Worm (Caenorhabditis elegans) whole organism, L2 larva: Measurements from ENCODE around the gene Y116A8C.38.

Source experiments
- C34F6.9 ChIP-seq: fragments of 150-350 bp; optimal IDR thresholded peaks from 2 replicates; lab custom pipeline; 2014; ENCODE audit warnings: missing biosample characterization, missing genetic modification characterization
- F13H6.1 ChIP-seq: sonication (generic microtip); optimal IDR thresholded peaks from 2 replicates; lab custom pipeline; 2016; ENCODE audit warnings: missing genetic modification characterization, missing compliant biosample characterization
- R02D3.7 ChIP-seq: fragments of 150-350 bp; optimal IDR thresholded peaks from 2 replicates; lab custom pipeline; 2014; ENCODE audit warnings: missing biosample characterization, missing genetic modification characterization
- Y55F3AM.14 ChIP-seq: fragments of 200-800 bp; sonication (Bioruptor generic); optimal IDR thresholded peaks from 2 replicates; lab custom pipeline; 2018; ENCODE audit warnings: mild to moderate bottlenecking, missing genetic modification characterization, missing compliant biosample characterization
- ZK546.5 ChIP-seq: sonication (generic microtip); optimal IDR thresholded peaks from 2 replicates; lab custom pipeline; 2017; ENCODE audit warnings: missing biosample characterization, missing genetic modification characterization
- alr-1 ChIP-seq: fragments of 150-350 bp; optimal IDR thresholded peaks from 2 replicates; lab custom pipeline; 2014; ENCODE audit warnings: missing biosample characterization, missing genetic modification characterization
- aly-2 ChIP-seq: fragments of 150-350 bp; optimal IDR thresholded peaks from 2 replicates; lab custom pipeline; 2014; ENCODE audit warnings: missing biosample characterization, missing genetic modification characterization
- ama-1 ChIP-seq: fragments of 150-350 bp; optimal IDR thresholded peaks from 2 replicates; lab custom pipeline; 2018; ENCODE audit warnings: inconsistent platforms
- blmp-1 ChIP-seq: sonication (generic microtip); optimal IDR thresholded peaks from 2 replicates; lab custom pipeline; 2017; ENCODE audit warnings: missing genetic modification characterization, mild to moderate bottlenecking, missing compliant biosample characterization, antibody characterized with exemption, moderate library complexity; ENCODE audit not compliant: insufficient read depth
- ceh-16 ChIP-seq: fragments of 150-350 bp; optimal IDR thresholded peaks from 2 replicates; lab custom pipeline; 2014; ENCODE audit warnings: missing biosample characterization, missing genetic modification characterization
- ceh-82 ChIP-seq: fragments of 150-350 bp; optimal IDR thresholded peaks from 2 replicates; lab custom pipeline; 2014; ENCODE audit warnings: missing biosample characterization, missing genetic modification characterization
- crh-2 ChIP-seq: sonication (generic microtip); optimal IDR thresholded peaks from 2 replicates; lab custom pipeline; 2017; ENCODE audit warnings: missing biosample characterization, missing genetic modification characterization
- dmd-4 ChIP-seq: sonication (generic microtip); optimal IDR thresholded peaks from 2 replicates; lab custom pipeline; 2017; ENCODE audit warnings: missing biosample characterization, missing genetic modification characterization
- elt-3 ChIP-seq: sonication (generic microtip); optimal IDR thresholded peaks from 2 replicates; lab custom pipeline; 2017; ENCODE audit warnings: missing biosample characterization, missing genetic modification characterization
- fos-1 ChIP-seq: fragments of 150-350 bp; optimal IDR thresholded peaks from 2 replicates; lab custom pipeline; 2014; ENCODE audit warnings: missing biosample characterization, missing genetic modification characterization
- gmeb-1 ChIP-seq: fragments of 150-350 bp; optimal IDR thresholded peaks from 2 replicates; lab custom pipeline; 2014; ENCODE audit warnings: missing biosample characterization, missing genetic modification characterization
- lin-39 ChIP-seq: fragments of 150-350 bp; optimal IDR thresholded peaks from 2 replicates; lab custom pipeline; 2014; ENCODE audit warnings: missing biosample characterization, missing genetic modification reagents, missing genetic modification characterization
- lsy-2 ChIP-seq, 2 experiments: fragments of 150-350 bp in 1 of 2; sonication (generic microtip) in 1 of 2; optimal IDR thresholded peaks; 2 replicates each; lab custom pipeline; 2014 to 2017; ENCODE audit warnings: missing biosample characterization in 2 of 2, missing genetic modification characterization in 2 of 2
- mab-5 ChIP-seq: fragments of 150-350 bp; optimal IDR thresholded peaks from 2 replicates; lab custom pipeline; 2014; ENCODE audit warnings: missing biosample characterization, missing genetic modification characterization
- mbf-1 ChIP-seq: sonication (generic microtip); optimal IDR thresholded peaks from 2 replicates; lab custom pipeline; 2017; ENCODE audit warnings: missing biosample characterization, missing genetic modification characterization
- mdl-1 ChIP-seq, 2 experiments: fragments of 150-350 bp in 1 of 2; sonication (generic microtip) in 1 of 2; optimal IDR thresholded peaks; 2 replicates each; lab custom pipeline; 2017; ENCODE audit warnings: missing biosample characterization in 2 of 2, missing genetic modification characterization in 2 of 2
- nhr-10 ChIP-seq: sonication (generic microtip); optimal IDR thresholded peaks from 2 replicates; lab custom pipeline; 2017; ENCODE audit warnings: missing biosample characterization, missing genetic modification characterization
- nhr-11 ChIP-seq: fragments of 150-350 bp; optimal IDR thresholded peaks from 2 replicates; lab custom pipeline; 2014; ENCODE audit warnings: missing biosample characterization, missing genetic modification characterization
- nhr-21 ChIP-seq: fragments of 150-350 bp; optimal IDR thresholded peaks from 2 replicates; lab custom pipeline; 2014; ENCODE audit warnings: missing biosample characterization, missing genetic modification characterization
- nhr-23 ChIP-seq: fragments of 150-350 bp; optimal IDR thresholded peaks from 2 replicates; lab custom pipeline; 2014; ENCODE audit warnings: missing biosample characterization, missing genetic modification reagents, missing genetic modification characterization
- nhr-237 ChIP-seq: fragments of 150-350 bp; optimal IDR thresholded peaks from 2 replicates; lab custom pipeline; 2014; ENCODE audit warnings: missing biosample characterization, missing genetic modification characterization
- nhr-6 ChIP-seq: fragments of 150-350 bp; optimal IDR thresholded peaks from 2 replicates; lab custom pipeline; 2014; ENCODE audit warnings: missing biosample characterization, missing genetic modification characterization
- nhr-77 ChIP-seq: fragments of 150-350 bp; optimal IDR thresholded peaks from 2 replicates; lab custom pipeline; 2014; ENCODE audit warnings: missing biosample characterization, missing genetic modification characterization
- peb-1 ChIP-seq: fragments of 150-350 bp; optimal IDR thresholded peaks from 2 replicates; lab custom pipeline; 2014; ENCODE audit warnings: missing biosample characterization, missing genetic modification characterization
- sem-4 ChIP-seq: fragments of 150-350 bp; optimal IDR thresholded peaks from 2 replicates; lab custom pipeline; 2014; ENCODE audit warnings: missing biosample characterization, missing genetic modification reagents, missing genetic modification characterization
- sma-3 ChIP-seq: sonication (generic microtip); optimal IDR thresholded peaks from 2 replicates; lab custom pipeline; 2016; ENCODE audit warnings: missing genetic modification reagents, missing genetic modification characterization, missing compliant biosample characterization
- sma-9 ChIP-seq, 2 experiments: fragments of 150-350 bp in 1 of 2; sonication (generic microtip) in 1 of 2; optimal IDR thresholded peaks; 2 replicates each; lab custom pipeline; 2014 to 2016; ENCODE audit warnings: missing genetic modification characterization in 2 of 2, mild to moderate bottlenecking in 1 of 2, missing biosample characterization in 1 of 2, missing compliant biosample characterization in 1 of 2, missing genetic modification reagents in 1 of 2, moderate library complexity in 1 of 2
- snpc-4 ChIP-seq: fragments of 150-350 bp; optimal IDR thresholded peaks from 2 replicates; lab custom pipeline; 2014; ENCODE audit warnings: missing biosample characterization, missing genetic modification characterization
- unc-39 ChIP-seq: fragments of 150-350 bp; optimal IDR thresholded peaks from 2 replicates; lab custom pipeline; 2014; ENCODE audit warnings: missing biosample characterization, missing genetic modification characterization
- ztf-1 ChIP-seq: fragments of 200-800 bp; sonication (Bioruptor generic); conservative IDR thresholded peaks from 2 replicates; pipeline ENCODE4 v1.3.6; 2022; ENCODE audit warnings: missing genetic modification characterization, missing compliant biosample characterization
- ztf-11 ChIP-seq: sonication (generic microtip); optimal IDR thresholded peaks from 2 replicates; lab custom pipeline; 2017; ENCODE audit warnings: missing biosample characterization, missing genetic modification characterization

The Y116A8C.38 gene

DNA sequence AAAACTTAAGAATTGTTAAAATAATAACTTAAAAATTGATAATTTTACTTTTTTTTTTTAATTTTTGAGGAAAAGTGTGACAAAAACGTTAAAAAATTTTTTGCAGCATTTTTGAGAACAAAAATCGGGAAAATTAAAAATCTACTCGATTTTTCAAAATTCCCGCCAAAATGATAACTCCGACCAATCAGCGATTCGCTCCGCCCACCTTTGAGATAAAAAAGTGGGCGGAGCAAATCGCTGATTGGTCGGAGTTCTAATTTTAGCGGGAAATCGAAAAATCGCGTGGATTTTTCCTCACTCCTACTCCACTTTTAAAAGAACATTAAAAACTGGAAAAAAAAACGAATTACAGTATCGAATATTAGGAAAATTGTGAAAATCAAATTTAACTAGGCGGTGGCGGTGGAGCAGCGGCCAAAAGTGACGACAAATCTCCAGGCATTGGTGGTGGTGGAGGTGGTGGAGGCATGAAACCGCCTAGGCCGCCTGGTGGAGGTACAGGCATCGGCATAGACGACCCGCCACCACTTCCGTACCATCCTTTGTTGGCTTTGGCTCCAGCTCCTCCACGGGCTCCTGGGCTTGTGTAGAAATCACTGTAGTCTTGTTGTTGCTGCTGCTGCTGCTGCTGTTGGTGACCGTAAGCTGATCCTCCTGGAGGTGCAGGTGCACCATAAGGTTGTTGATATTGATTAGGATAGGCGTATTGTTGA is 27.0 kb upstream of the Y116A8C.38 start:
- TF ChIP-seq ZK546.5 (tag; lab: Kevin White, UChicago): no peak
- no peak for TF ChIP-seq alr-1 (tag; lab: Kevin White, UChicago)
- no peak for TF ChIP-seq ama-1 (lab: Kevin White, UChicago)
- no peak for TF ChIP-seq snpc-4 (tag; lab: Kevin White, UChicago)
- TF ChIP-seq nhr-11: no peak
- TF ChIP-seq lin-39 (tag; lab: Kevin White, UChicago): no peak
- TF ChIP-seq unc-39 (tag; lab: Kevin White, UChicago): no peak

DNA sequence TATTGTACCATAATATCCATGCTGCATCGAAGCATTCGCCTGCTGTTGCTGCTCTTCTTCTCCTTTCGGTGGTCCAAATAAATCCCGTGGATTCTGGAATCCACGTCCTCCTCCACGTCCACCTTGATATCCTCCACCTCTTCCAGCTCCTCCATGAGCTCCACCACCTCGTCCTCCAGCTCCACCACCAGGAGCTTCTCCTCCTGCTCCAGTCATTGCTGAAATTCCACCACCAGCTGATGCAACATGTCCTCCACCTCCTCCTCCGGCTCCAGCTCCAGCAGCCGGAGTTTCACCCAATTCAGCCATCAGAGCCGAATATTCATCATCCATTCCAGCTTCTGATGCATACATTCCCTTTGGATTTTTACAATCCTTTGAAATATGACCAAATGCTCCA is 25.8 kb upstream of the Y116A8C.38 start:
- TF ChIP-seq mab-5 (tag; lab: Kevin White, UChicago) (no peak), R02D3.7 (no peak), nhr-21 (tag; lab: Kevin White, UChicago) (no peak), elt-3 (tag; lab: Kevin White, UChicago) (no peak)

DNA sequence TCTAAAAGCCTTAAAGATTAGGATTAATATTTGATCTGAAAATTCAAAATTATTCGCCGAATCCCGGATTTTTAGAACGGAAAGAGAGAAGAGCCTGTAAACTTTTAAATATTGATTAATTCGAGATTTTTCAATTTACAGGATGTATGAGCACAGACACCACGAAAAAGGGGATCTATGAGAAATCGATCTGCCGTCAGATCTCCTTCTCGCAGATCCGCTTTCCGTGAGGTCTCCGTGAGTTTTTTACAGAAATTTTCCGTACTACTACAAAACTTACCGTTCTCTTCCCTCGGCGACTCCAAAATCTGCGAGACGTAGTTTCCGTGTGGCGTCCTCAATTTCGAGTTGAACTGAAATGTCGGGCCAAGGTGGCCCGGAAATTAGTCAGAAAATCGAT is 23.1 kb upstream of the Y116A8C.38 start:
- TF ChIP-seq crh-2 (tag; lab: Kevin White, UChicago) (no peak), alr-1 (tag; lab: Kevin White, UChicago) (no peak), mdl-1 (tag; optimal IDR thresholded peaks at IDR 0.05; lab: Kevin White, UChicago) (no peak), fos-1 (no peak), lsy-2 (tag; optimal IDR thresholded peaks at IDR 0.05; lab: Kevin White, UChicago) (no peak), sma-9 (GFP tag; optimal IDR thresholded peaks at IDR 0.05; lab: Kevin White, UChicago) (no peak), sma-9 (tag; optimal IDR thresholded peaks at IDR 0.05; lab: Kevin White, UChicago) (no peak), nhr-237 (no peak), mbf-1 (tag; lab: Kevin White, UChicago) (no peak), snpc-4 (tag; lab: Kevin White, UChicago) (no peak), nhr-11 (no peak), ceh-82 (tag; lab: Kevin White, UChicago) (no peak), nhr-10 (tag; lab: Kevin White, UChicago) (no peak), F13H6.1 (tag; lab: Kevin White, UChicago) (no peak), lin-39 (tag; lab: Kevin White, UChicago) (no peak), elt-3 (tag; lab: Kevin White, UChicago) (no peak), blmp-1 (tag; lab: Kevin White, UChicago) (no peak)

DNA sequence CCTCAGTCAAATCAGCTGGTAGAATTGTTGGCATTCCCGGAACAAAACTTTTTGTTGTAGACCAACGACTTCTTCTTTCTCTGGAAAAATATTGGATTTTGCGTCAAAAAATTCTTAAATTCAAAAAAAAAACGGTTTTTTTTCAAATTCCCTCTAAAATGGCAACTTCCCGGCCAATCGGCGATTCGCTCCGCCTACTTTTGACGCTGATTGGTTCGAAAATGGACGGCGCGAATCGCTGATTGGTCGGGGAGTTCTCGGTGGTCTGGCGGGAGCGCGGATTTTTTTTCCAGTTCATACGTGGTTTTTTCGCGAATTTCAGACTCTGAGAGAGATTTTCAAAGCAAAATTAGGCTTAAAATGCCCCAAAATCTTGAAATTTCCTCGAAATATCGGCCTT is 22.5 kb upstream of the Y116A8C.38 start:
- TF ChIP-seq nhr-77 (tag; lab: Kevin White, UChicago): no peak
- TF ChIP-seq gmeb-1: no peak
- no peak for TF ChIP-seq mbf-1 (tag; lab: Kevin White, UChicago)
- TF ChIP-seq blmp-1 (tag; lab: Kevin White, UChicago): no peak
- no peak for TF ChIP-seq Y55F3AM.14 (GFP tag; lab: Kevin White, UChicago)
- no peak for TF ChIP-seq ztf-1 (GFP tag; lab: Robert Waterston, UW)
- no peak for TF ChIP-seq fos-1
- TF ChIP-seq lsy-2 (tag; optimal IDR thresholded peaks at IDR 0.05; lab: Kevin White, UChicago): no peak
- TF ChIP-seq aly-2 (tag; lab: Kevin White, UChicago): no peak
- no peak for TF ChIP-seq ama-1 (lab: Kevin White, UChicago)
- TF ChIP-seq sma-9 (GFP tag; optimal IDR thresholded peaks at IDR 0.05; lab: Kevin White, UChicago): no peak
- no peak for TF ChIP-seq sma-9 (tag; optimal IDR thresholded peaks at IDR 0.05; lab: Kevin White, UChicago)

DNA sequence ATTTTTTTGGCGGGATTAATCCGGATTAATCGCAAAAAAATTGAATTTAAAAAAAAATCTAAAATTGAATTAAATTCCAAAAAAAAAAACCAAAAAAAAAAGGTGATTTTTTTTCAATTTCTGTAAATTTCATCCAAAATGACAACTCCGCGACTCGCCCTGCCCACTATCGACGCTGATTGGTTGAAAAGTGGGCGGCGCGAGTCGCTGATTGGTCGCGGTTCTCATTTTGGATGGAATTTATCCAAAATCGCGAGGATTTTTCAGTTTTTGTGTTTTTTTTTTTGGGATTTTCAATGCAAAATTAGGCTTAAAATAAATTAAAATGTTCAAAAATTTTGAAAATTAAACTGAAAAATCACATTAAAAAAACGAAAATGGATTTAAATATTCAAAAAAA is 21.9 kb upstream of the Y116A8C.38 start:
- TF ChIP-seq peb-1 (tag; lab: Kevin White, UChicago) (no peak), ztf-1 (GFP tag; lab: Robert Waterston, UW) (no peak), Y55F3AM.14 (GFP tag; lab: Kevin White, UChicago) (no peak), dmd-4 (tag; lab: Kevin White, UChicago) (no peak), sem-4 (tag; lab: Kevin White, UChicago) (no peak), ZK546.5 (tag; lab: Kevin White, UChicago) (no peak), nhr-10 (tag; lab: Kevin White, UChicago) (no peak), ceh-16 (tag; lab: Kevin White, UChicago) (no peak), nhr-6 (tag; lab: Kevin White, UChicago) (no peak), C34F6.9 (no peak), nhr-23 (tag; lab: Kevin White, UChicago) (no peak), sma-3 (no peak), gmeb-1 (no peak), ztf-11 (no peak)
